Worm (Caenorhabditis elegans) whole organism, midembryonic: Measurements from ENCODE around the gene F37A8.1.

Experiments used
- T22C8.4 ChIP-seq: fragments of 200-800 bp; sonication (Bioruptor generic); IDR thresholded peaks from 2 replicates; pipeline ENCODE4 v1.3.6; 2022; ENCODE audit warnings: missing genetic modification characterization, missing compliant biosample characterization
- cog-1 ChIP-seq: sonication (generic microtip); optimal IDR thresholded peaks from 2 replicates; lab custom pipeline; 2016; ENCODE audit warnings: missing genetic modification characterization, missing compliant biosample characterization
- flt-1 ChIP-seq: fragments of 200-800 bp; sonication (Bioruptor generic); IDR thresholded peaks from 2 replicates; pipeline ENCODE4 v1.3.6; 2022; ENCODE audit warnings: missing genetic modification characterization, missing compliant biosample characterization
- klf-2 ChIP-seq: fragments of 200-800 bp; sonication (Bioruptor generic); conservative IDR thresholded peaks from 2 replicates; pipeline ENCODE4 v1.3.6; 2022; ENCODE audit warnings: missing genetic modification reagents, missing genetic modification characterization, missing compliant biosample characterization
- med-1 ChIP-seq: sonication (generic microtip); optimal IDR thresholded peaks from 2 replicates; lab custom pipeline; 2017; ENCODE audit warnings: missing genetic modification characterization, mild to moderate bottlenecking, missing compliant biosample characterization, antibody characterized with exemption, missing genetic modification reagents; ENCODE audit not compliant: insufficient read depth
- ref-1 ChIP-seq: fragments of 200-800 bp; sonication (Bioruptor generic); conservative IDR thresholded peaks from 2 replicates; pipeline ENCODE4 v1.3.6; 2022; ENCODE audit warnings: missing genetic modification reagents, missing genetic modification characterization, missing compliant biosample characterization
- tab-1 ChIP-seq: fragments of 200-800 bp; sonication (Bioruptor generic); IDR thresholded peaks from 2 replicates; pipeline ENCODE4 v1.3.6; 2022; ENCODE audit warnings: missing genetic modification characterization, missing compliant biosample characterization
- ztf-23 ChIP-seq: fragments of 200-800 bp; sonication (Bioruptor generic); IDR thresholded peaks from 2 replicates; pipeline ENCODE4 v1.3.6; 2022; ENCODE audit warnings: missing genetic modification reagents, missing genetic modification characterization, missing compliant biosample characterization
- ztf-29 ChIP-seq: fragments of 200-800 bp; sonication (Bioruptor generic); IDR thresholded peaks from 2 replicates; pipeline ENCODE4 v1.3.6; 2022; ENCODE audit warnings: missing genetic modification reagents, missing genetic modification characterization, missing compliant biosample characterization

The F37A8.1 gene

DNA sequence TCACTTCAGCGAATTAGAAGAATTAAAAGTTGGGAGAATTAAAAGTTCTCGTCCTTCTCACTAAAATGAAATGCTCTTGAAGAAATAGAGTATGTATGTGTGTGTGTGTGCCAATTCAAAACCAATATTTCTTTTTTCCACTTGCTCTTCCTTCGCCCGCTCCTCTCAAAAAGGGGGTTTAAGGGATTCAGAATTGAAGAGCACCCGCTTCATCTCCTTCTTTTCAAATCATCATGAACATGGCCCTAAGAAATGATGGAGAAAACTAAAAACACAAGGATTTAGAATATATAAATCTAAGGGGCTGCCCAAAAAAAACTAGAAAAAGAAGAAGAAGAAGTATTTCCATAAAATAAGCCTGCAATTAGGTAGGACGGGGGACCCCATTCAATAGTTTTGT is 40.9 kb downstream of the F37A8.1 start:
- TF ChIP-seq med-1 = no peak
- TF ChIP-seq ztf-29 (GFP tag; lab: Robert Waterston, UW) = no peak
- no peak for TF ChIP-seq ref-1 (GFP tag; lab: Robert Waterston, UW)
- TF ChIP-seq T22C8.4 (GFP tag; lab: Robert Waterston, UW) = no peak
- TF ChIP-seq cog-1 = no peak
- TF ChIP-seq tab-1 (GFP tag; lab: Robert Waterston, UW) = no peak
- no peak for TF ChIP-seq ztf-23 (GFP tag; lab: Robert Waterston, UW)
- TF ChIP-seq flt-1 = no peak
- no peak for TF ChIP-seq klf-2 (GFP tag; lab: Robert Waterston, UW)

DNA sequence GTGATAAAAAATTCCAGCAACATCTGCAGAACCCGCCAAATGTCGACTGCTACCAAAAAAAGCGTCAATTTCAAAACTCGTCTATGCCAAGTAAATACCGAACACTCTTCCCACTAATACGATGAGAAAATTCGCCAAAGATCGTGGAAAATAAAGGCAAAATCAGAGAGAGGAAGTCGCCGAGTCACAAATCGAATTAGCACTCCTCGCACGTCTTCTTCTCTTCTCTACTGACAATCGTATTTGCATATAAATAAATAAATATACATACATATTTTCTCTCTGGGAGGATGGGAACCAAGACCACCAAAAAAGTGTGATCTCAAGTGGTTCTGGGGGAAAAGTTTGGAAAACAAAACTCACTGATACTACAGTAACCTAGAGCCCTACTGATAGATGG is 42.2 kb downstream of the F37A8.1 start:
- no peak for TF ChIP-seq cog-1
- TF ChIP-seq klf-2 (GFP tag; lab: Robert Waterston, UW) = no peak
- TF ChIP-seq ztf-29 (GFP tag; lab: Robert Waterston, UW) = no peak
- TF ChIP-seq flt-1 = no peak
- no peak for TF ChIP-seq ztf-23 (GFP tag; lab: Robert Waterston, UW)
- no peak for TF ChIP-seq tab-1 (GFP tag; lab: Robert Waterston, UW)
- TF ChIP-seq T22C8.4 (GFP tag; lab: Robert Waterston, UW) = no peak
- TF ChIP-seq ref-1 (GFP tag; lab: Robert Waterston, UW) = no peak
- no peak for TF ChIP-seq med-1

ce11 chrIII:3972687-3973086 is 44.5 kb downstream of the F37A8.1 start, which contains the start of gene R10E9.4:
Gene R10E9.4, minus strand, starts transcription at chrIII:3972787.
- TF ChIP-seq med-1 (no peak), ztf-23 (GFP tag; lab: Robert Waterston, UW) (no peak), ztf-29 (GFP tag; lab: Robert Waterston, UW) (no peak), klf-2 (GFP tag; lab: Robert Waterston, UW) (no peak), T22C8.4 (GFP tag; lab: Robert Waterston, UW) (no peak), ref-1 (GFP tag; lab: Robert Waterston, UW) (no peak), cog-1 (no peak), flt-1 (no peak), tab-1 (GFP tag; lab: Robert Waterston, UW) (no peak)

- TF ChIP-seq tab-1 (GFP tag; lab: Robert Waterston, UW) = no peak
- no peak for TF ChIP-seq flt-1
- TF ChIP-seq T22C8.4 (GFP tag; lab: Robert Waterston, UW) = no peak
- TF ChIP-seq med-1 = no peak
- TF ChIP-seq ref-1 (GFP tag; lab: Robert Waterston, UW) = no peak
- no peak for TF ChIP-seq ztf-23 (GFP tag; lab: Robert Waterston, UW)
- no peak for TF ChIP-seq cog-1
- no peak for TF ChIP-seq ztf-29 (GFP tag; lab: Robert Waterston, UW)
- TF ChIP-seq klf-2 (GFP tag; lab: Robert Waterston, UW) = no peak
Measured at ce11 chrIII:3974503-3974902, 46.3 kb downstream of the F37A8.1 start.

- TF ChIP-seq T22C8.4 (GFP tag; lab: Robert Waterston, UW) = no peak
- TF ChIP-seq med-1 = no peak
- no peak for TF ChIP-seq ref-1 (GFP tag; lab: Robert Waterston, UW)
- no peak for TF ChIP-seq ztf-29 (GFP tag; lab: Robert Waterston, UW)
- no peak for TF ChIP-seq tab-1 (GFP tag; lab: Robert Waterston, UW)
- no peak for TF ChIP-seq cog-1
- no peak for TF ChIP-seq flt-1
- no peak for TF ChIP-seq ztf-23 (GFP tag; lab: Robert Waterston, UW)
- no peak for TF ChIP-seq klf-2 (GFP tag; lab: Robert Waterston, UW)
Measured at ce11 chrIII:3975008-3975407, 46.8 kb downstream of the F37A8.1 start.

DNA sequence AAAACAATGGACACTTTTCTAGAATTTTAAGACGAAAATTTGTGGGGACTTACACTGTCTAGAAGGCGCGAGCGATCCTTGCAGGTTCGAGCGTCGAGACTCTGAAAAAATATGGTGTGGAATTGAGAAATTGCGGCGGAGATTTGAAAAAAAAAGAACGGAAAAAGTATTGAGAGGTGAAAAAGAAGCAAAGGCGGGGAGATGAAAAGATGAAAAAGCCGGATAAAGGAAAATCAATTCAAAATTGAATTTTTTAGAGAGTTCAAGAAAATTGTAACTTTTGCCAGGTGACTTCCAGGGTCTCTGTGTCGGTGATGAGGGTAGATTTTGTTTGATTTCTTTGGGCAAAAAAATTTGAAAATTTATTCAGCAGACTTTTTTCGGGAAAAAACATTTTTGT is 48.1 kb downstream of the F37A8.1 start, which contains the start of gene msi-1:
TSS of gene msi-1 (minus strand) at position 101 of the 400 bp plus-strand sequence.
- TF ChIP-seq cog-1 (no peak), klf-2 (GFP tag; lab: Robert Waterston, UW) (no peak), tab-1 (GFP tag; lab: Robert Waterston, UW) (no peak), ztf-29 (GFP tag; lab: Robert Waterston, UW) (no peak), T22C8.4 (GFP tag; lab: Robert Waterston, UW) (no peak), ref-1 (GFP tag; lab: Robert Waterston, UW) (no peak), med-1 (no peak), flt-1 (no peak), ztf-23 (GFP tag; lab: Robert Waterston, UW) (no peak)

DNA sequence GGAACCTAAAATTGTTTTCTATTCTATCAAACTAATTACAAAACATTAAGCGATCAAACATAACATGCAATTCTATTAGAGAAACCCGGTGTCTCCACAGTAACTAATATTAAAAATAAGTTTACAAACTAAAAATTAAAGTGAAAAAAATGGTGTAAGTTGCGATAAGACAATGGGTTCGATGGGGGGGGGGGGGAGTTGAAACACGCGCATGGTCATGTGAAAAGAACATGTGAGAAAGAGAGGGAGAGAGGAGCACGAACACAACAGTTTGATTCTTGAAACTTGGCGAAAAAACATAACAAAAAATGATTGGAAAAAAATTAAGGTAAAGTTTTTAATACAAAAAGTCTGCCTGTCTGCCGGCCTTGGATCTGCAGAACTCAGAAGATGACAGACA is 48.8 kb downstream of the F37A8.1 start:
- TF ChIP-seq T22C8.4 (GFP tag; lab: Robert Waterston, UW) (no peak), ztf-29 (GFP tag; lab: Robert Waterston, UW) (no peak), klf-2 (GFP tag; lab: Robert Waterston, UW) (no peak), tab-1 (GFP tag; lab: Robert Waterston, UW) (no peak), ref-1 (GFP tag; lab: Robert Waterston, UW) (no peak), cog-1 (no peak), med-1 (no peak), ztf-23 (GFP tag; lab: Robert Waterston, UW) (no peak), flt-1 (no peak)

ce11 chrIII:3978438-3978837 is 50.2 kb downstream of the F37A8.1 start:
- no peak for TF ChIP-seq tab-1 (GFP tag; lab: Robert Waterston, UW)
- no peak for TF ChIP-seq T22C8.4 (GFP tag; lab: Robert Waterston, UW)
- no peak for TF ChIP-seq ref-1 (GFP tag; lab: Robert Waterston, UW)
- TF ChIP-seq med-1 = no peak
- TF ChIP-seq cog-1 = no peak
- no peak for TF ChIP-seq ztf-23 (GFP tag; lab: Robert Waterston, UW)
- no peak for TF ChIP-seq flt-1
- no peak for TF ChIP-seq klf-2 (GFP tag; lab: Robert Waterston, UW)
- TF ChIP-seq ztf-29 (GFP tag; lab: Robert Waterston, UW) = no peak
